Worm (Caenorhabditis elegans) whole organism, L3 larva: Measurements from ENCODE around the gene T01B11.1.

Source experiments
- aly-2 ChIP-seq: fragments of 150-350 bp; optimal IDR thresholded peaks from 2 replicates; lab custom pipeline; 2014; ENCODE audit warnings: missing biosample characterization, missing genetic modification characterization
- ama-1 ChIP-seq: fragments of 150-350 bp; optimal IDR thresholded peaks from 2 replicates; lab custom pipeline; 2018
- egl-27 ChIP-seq: sonication (generic microtip); optimal IDR thresholded peaks from 4 replicates; lab custom pipeline; 2017; ENCODE audit warnings: missing biosample characterization, missing genetic modification reagents, missing genetic modification characterization
- fos-1 ChIP-seq: fragments of 150-350 bp; optimal IDR thresholded peaks from 2 replicates; lab custom pipeline; 2014; ENCODE audit warnings: missing biosample characterization, missing genetic modification characterization
- lin-15B ChIP-seq: fragments of 150-350 bp; optimal IDR thresholded peaks from 2 replicates; lab custom pipeline; 2014; ENCODE audit warnings: missing biosample characterization, missing genetic modification characterization
- unc-62 ChIP-seq: fragments of 150-350 bp; sonication (generic microtip); optimal IDR thresholded peaks from 4 replicates; lab custom pipeline; 2014; ENCODE audit warnings: missing biosample characterization, missing genetic modification reagents, missing genetic modification characterization

- TF ChIP-seq fos-1, result no peak
- no peak for TF ChIP-seq unc-62
- no peak for TF ChIP-seq ama-1 (lab: Kevin White, UChicago)
- no peak for TF ChIP-seq egl-27 (tag; lab: Kevin White, UChicago)
- no peak for TF ChIP-seq lin-15B (tag; lab: Kevin White, UChicago)
- no peak for TF ChIP-seq aly-2
These were observed 28.2 kb downstream of the T01B11.1 start for ce11 chrIV:8475030-8475679.
